Worm (Caenorhabditis elegans) whole organism, young adult: ENCODE measurements around the gene F56F10.2.

Experiments used
- B0035.1 ChIP-seq: sonication (generic microtip); optimal IDR thresholded peaks from 2 replicates; lab custom pipeline; 2016; ENCODE audit warnings: missing genetic modification characterization, mild to moderate bottlenecking, missing compliant biosample characterization, missing genotype, missing genetic modification reagents
- B0261.1 ChIP-seq: sonication (generic microtip); optimal IDR thresholded peaks from 2 replicates; lab custom pipeline; 2016; ENCODE audit warnings: mild to moderate bottlenecking, missing genetic modification characterization, moderate library complexity, missing compliant biosample characterization
- C06A6.2 ChIP-seq: fragments of 200-800 bp; sonication (Bioruptor generic); conservative IDR thresholded peaks from 2 replicates; pipeline ENCODE4 v1.3.6; 2022; ENCODE audit warnings: missing genetic modification characterization, missing compliant biosample characterization
- C17E4.6 ChIP-seq: fragments of 200-800 bp; sonication (Bioruptor generic); IDR thresholded peaks from 2 replicates; pipeline ENCODE4 v1.3.6; 2022; ENCODE audit warnings: missing genetic modification reagents, missing genetic modification characterization, missing compliant biosample characterization
- D2030.7 ChIP-seq: fragments of 200-800 bp; sonication (Bioruptor generic); IDR thresholded peaks from 2 replicates; pipeline ENCODE4 v1.3.6; 2022; ENCODE audit warnings: missing genetic modification reagents, missing genetic modification characterization, missing compliant biosample characterization
- F22D6.2 ChIP-seq: sonication (generic microtip); optimal IDR thresholded peaks from 2 replicates; lab custom pipeline; 2016; ENCODE audit warnings: mild to moderate bottlenecking, missing genetic modification characterization, missing compliant biosample characterization
- F37B4.10 ChIP-seq: fragments of 200-800 bp; sonication (Bioruptor generic); IDR thresholded peaks from 2 replicates; pipeline ENCODE4 v1.3.6; 2022; ENCODE audit warnings: missing genetic modification characterization, missing compliant biosample characterization
- F49E8.2 ChIP-seq: sonication (generic microtip); optimal IDR thresholded peaks from 3 replicates; lab custom pipeline; 2017; ENCODE audit warnings: missing genetic modification characterization, mild to moderate bottlenecking, missing compliant biosample characterization, antibody characterized with exemption, moderate library complexity; ENCODE audit not compliant: insufficient read depth
- F57C9.4 ChIP-seq: sonication (generic microtip); optimal IDR thresholded peaks from 2 replicates; lab custom pipeline; 2017; ENCODE audit warnings: mild to moderate bottlenecking, missing genetic modification characterization, missing compliant biosample characterization
- T07F8.4 ChIP-seq: sonication (generic microtip); optimal IDR thresholded peaks from 2 replicates; lab custom pipeline; 2016; ENCODE audit warnings: mild to moderate bottlenecking, missing genetic modification characterization, moderate library complexity, missing compliant biosample characterization
- Y95B8A.8 ChIP-seq: fragments of 200-800 bp; sonication (Bioruptor generic); IDR thresholded peaks from 2 replicates; pipeline ENCODE4 v1.3.6; 2022; ENCODE audit warnings: missing genetic modification reagents, missing genetic modification characterization, missing compliant biosample characterization
- ZK185.1 ChIP-seq: sonication (generic microtip); optimal IDR thresholded peaks from 2 replicates; lab custom pipeline; 2016; ENCODE audit warnings: mild to moderate bottlenecking, missing genetic modification characterization, missing compliant biosample characterization; ENCODE audit not compliant: poor library complexity, severe bottlenecking
- atf-7 ChIP-seq: sonication (generic microtip); optimal IDR thresholded peaks from 2 replicates; lab custom pipeline; 2017; ENCODE audit warnings: mild to moderate bottlenecking, missing genetic modification characterization, missing compliant biosample characterization
- cebp-1 ChIP-seq, 2 experiments: fragments of 200-800 bp in 1 of 2; sonication (Bioruptor generic) in 1 of 2; sonication (generic microtip) in 1 of 2; IDR thresholded peaks in 1 of 2; optimal IDR thresholded peaks in 1 of 2; 2 replicates each; pipeline versions ENCODE4 v1.3.6 to Lab custom; 2017 to 2022; ENCODE audit warnings: missing compliant biosample characterization in 2 of 2, missing genetic modification characterization in 2 of 2, mild to moderate bottlenecking in 1 of 2, missing genetic modification reagents in 1 of 2, moderate library complexity in 1 of 2
- cebp-2 ChIP-seq: fragments of 200-800 bp; sonication (Bioruptor generic); IDR thresholded peaks from 2 replicates; pipeline ENCODE4 v1.3.6; 2022; ENCODE audit warnings: missing genetic modification characterization, missing compliant biosample characterization
- die-1 ChIP-seq: sonication (generic microtip); optimal IDR thresholded peaks from 2 replicates; lab custom pipeline; 2016; ENCODE audit warnings: missing genotype, mild to moderate bottlenecking, missing genetic modification characterization, missing compliant biosample characterization
- egrh-3 ChIP-seq: fragments of 200-800 bp; sonication (Bioruptor generic); IDR thresholded peaks from 2 replicates; pipeline ENCODE4 v1.3.6; 2022; ENCODE audit warnings: missing genetic modification reagents, missing genetic modification characterization, missing compliant biosample characterization
- ekl-4 ChIP-seq: fragments of 200-800 bp; sonication (Bioruptor generic); IDR thresholded peaks from 2 replicates; pipeline ENCODE4 v1.3.6; 2022; ENCODE audit warnings: missing genetic modification reagents, missing genetic modification characterization, missing compliant biosample characterization
- him-1 ChIP-seq: sonication (generic microtip); optimal IDR thresholded peaks from 2 replicates; lab custom pipeline; 2016; ENCODE audit warnings: missing genotype, missing genetic modification reagents, missing genetic modification characterization, missing compliant biosample characterization
- hlh-26 ChIP-seq: fragments of 200-800 bp; sonication (Bioruptor generic); conservative IDR thresholded peaks from 2 replicates; pipeline ENCODE4 v1.3.6; 2022; ENCODE audit warnings: missing genetic modification reagents, missing genetic modification characterization, missing compliant biosample characterization
- hmg-20 ChIP-seq: fragments of 200-800 bp; sonication (Bioruptor generic); IDR thresholded peaks from 2 replicates; pipeline ENCODE4 v1.3.6; 2022; ENCODE audit warnings: missing genetic modification reagents, missing genetic modification characterization, missing compliant biosample characterization
- hsf-1 ChIP-seq: fragments of 200-800 bp; sonication (Bioruptor generic); IDR thresholded peaks from 2 replicates; pipeline ENCODE4 v1.3.6; 2022; ENCODE audit warnings: missing genetic modification reagents, missing genetic modification characterization, missing compliant biosample characterization
- let-526 ChIP-seq: fragments of 200-800 bp; sonication (Bioruptor generic); IDR thresholded peaks from 2 replicates; pipeline ENCODE4 v1.3.6; 2022; ENCODE audit warnings: missing genetic modification reagents, missing genetic modification characterization, missing compliant biosample characterization
- lin-26 ChIP-seq: fragments of 200-800 bp; sonication (Bioruptor generic); IDR thresholded peaks from 2 replicates; pipeline ENCODE4 v1.3.6; 2022; ENCODE audit warnings: missing genetic modification reagents, missing genetic modification characterization, missing compliant biosample characterization
- lin-40 ChIP-seq: sonication (generic microtip); optimal IDR thresholded peaks from 2 replicates; lab custom pipeline; 2016; ENCODE audit warnings: missing genetic modification characterization, mild to moderate bottlenecking, missing compliant biosample characterization, missing genotype, missing genetic modification reagents
- lsy-27 ChIP-seq: sonication (generic microtip); optimal IDR thresholded peaks from 2 replicates; lab custom pipeline; 2017; ENCODE audit warnings: missing genetic modification characterization, mild to moderate bottlenecking, missing compliant biosample characterization, antibody characterized with exemption, missing genotype, borderline replicate concordance; ENCODE audit not compliant: insufficient read depth
- madf-3 ChIP-seq: fragments of 200-800 bp; sonication (Bioruptor generic); IDR thresholded peaks from 2 replicates; pipeline ENCODE4 v1.3.6; 2022; ENCODE audit warnings: missing genetic modification reagents, missing genetic modification characterization, missing compliant biosample characterization
- mcd-1 ChIP-seq: fragments of 200-800 bp; sonication (Bioruptor generic); IDR thresholded peaks from 2 replicates; pipeline ENCODE4 v1.3.6; 2022; ENCODE audit warnings: missing genetic modification reagents, missing genetic modification characterization, missing compliant biosample characterization
- mel-28 ChIP-seq: sonication (generic microtip); optimal IDR thresholded peaks from 2 replicates; lab custom pipeline; 2016; ENCODE audit warnings: borderline replicate concordance, mild to moderate bottlenecking, missing genetic modification characterization, missing compliant biosample characterization
- nhr-27 ChIP-seq: fragments of 200-800 bp; sonication (Bioruptor generic); optimal IDR thresholded peaks from 2 replicates; lab custom pipeline; 2018; ENCODE audit warnings: mild to moderate bottlenecking, missing genetic modification characterization, moderate library complexity, missing compliant biosample characterization
- pbrm-1 ChIP-seq: fragments of 200-800 bp; sonication (Bioruptor generic); IDR thresholded peaks from 2 replicates; pipeline ENCODE4 v1.3.6; 2022; ENCODE audit warnings: missing genetic modification reagents, missing genetic modification characterization, missing compliant biosample characterization
- repo-1 ChIP-seq: sonication (generic microtip); optimal IDR thresholded peaks from 2 replicates; lab custom pipeline; 2017; ENCODE audit warnings: mild to moderate bottlenecking, missing genetic modification characterization, missing compliant biosample characterization
- snpc-1.1 ChIP-seq: sonication (generic microtip); optimal IDR thresholded peaks from 2 replicates; lab custom pipeline; 2017; ENCODE audit warnings: missing genetic modification characterization, mild to moderate bottlenecking, missing compliant biosample characterization, antibody characterized with exemption, moderate library complexity, missing genotype, missing genetic modification reagents; ENCODE audit not compliant: insufficient read depth
- snpc-1.3 ChIP-seq: sonication (generic microtip); optimal IDR thresholded peaks from 2 replicates; lab custom pipeline; 2017; ENCODE audit warnings: missing genetic modification characterization, mild to moderate bottlenecking, missing compliant biosample characterization, antibody characterized with exemption, moderate library complexity, missing genotype, missing genetic modification reagents; ENCODE audit not compliant: insufficient read depth
- somi-1 ChIP-seq: fragments of 200-800 bp; sonication (Bioruptor generic); optimal IDR thresholded peaks from 2 replicates; lab custom pipeline; 2018; ENCODE audit warnings: mild to moderate bottlenecking, missing genetic modification characterization, missing compliant biosample characterization
- tbx-9 ChIP-seq: sonication (generic microtip); optimal IDR thresholded peaks from 2 replicates; lab custom pipeline; 2016; ENCODE audit warnings: borderline replicate concordance, missing genetic modification characterization, inconsistent platforms, missing compliant biosample characterization
- ztf-26 ChIP-seq: sonication (generic microtip); optimal IDR thresholded peaks from 2 replicates; lab custom pipeline; 2017; ENCODE audit warnings: missing genetic modification characterization, missing compliant biosample characterization
- ztf-28 ChIP-seq: fragments of 200-800 bp; sonication (Bioruptor generic); IDR thresholded peaks from 2 replicates; pipeline ENCODE4 v1.3.6; 2022; ENCODE audit warnings: missing genetic modification reagents, missing genetic modification characterization, missing compliant biosample characterization

F56F10.2 gene

DNA sequence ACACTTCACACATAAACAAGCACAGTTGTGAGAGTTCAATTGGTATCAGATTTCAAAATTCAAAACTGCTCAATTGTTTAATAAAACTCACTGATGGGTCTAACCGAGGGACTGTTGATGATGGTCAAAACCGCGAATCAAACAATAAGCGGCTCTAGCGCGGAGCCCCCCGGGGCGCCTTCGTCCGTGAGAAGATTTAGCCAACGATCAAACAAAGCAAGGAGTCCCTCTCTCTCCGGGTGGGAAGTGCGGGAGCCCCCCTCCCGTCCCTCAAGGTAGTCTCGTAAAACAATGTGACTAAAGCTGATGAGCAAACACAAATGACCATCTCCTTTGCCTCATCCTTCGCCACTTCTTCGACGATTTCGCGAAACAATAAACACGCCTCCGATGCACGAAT lies 1.8 kb upstream of the F56F10.2 start:
- no peak for TF ChIP-seq F22D6.2 (tag; lab: Kevin White, UChicago)
- TF ChIP-seq F37B4.10 (GFP tag; lab: Robert Waterston, UW): no peak
- TF ChIP-seq madf-3 (GFP tag; lab: Robert Waterston, UW): 0 out of 2 replicates have a peak, but pooled peaks have one; percentile 32
- TF ChIP-seq hsf-1 (GFP tag; lab: Robert Waterston, UW): 0 out of 2 replicates have a peak, but pooled peaks have one; percentile 30
- no peak for TF ChIP-seq hmg-20 (GFP tag; lab: Robert Waterston, UW)
- no peak for TF ChIP-seq lsy-27 (tag; lab: Kevin White, UChicago)

DNA sequence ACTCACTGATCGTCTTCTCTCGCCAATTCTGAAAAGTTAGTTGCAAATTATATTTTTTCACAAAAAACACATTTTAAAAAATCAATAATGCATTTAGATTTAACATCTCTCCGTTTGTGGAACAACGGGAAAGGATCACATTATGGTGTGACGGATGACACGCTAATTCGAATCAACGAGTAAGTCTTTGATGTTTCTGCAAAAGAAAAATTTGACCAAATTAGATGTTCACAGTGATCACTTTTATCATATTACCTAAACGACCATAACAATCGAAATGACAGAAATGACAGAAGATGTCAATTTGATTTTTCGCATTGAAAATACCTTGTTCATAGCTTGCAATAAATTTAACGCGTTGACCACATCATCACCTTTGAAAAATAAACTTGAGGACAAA lies 2.0 kb downstream of the F56F10.2 start:
- TF ChIP-seq snpc-1.1 (tag; lab: Kevin White, UChicago) (no peak), lsy-27 (tag; lab: Kevin White, UChicago) (no peak), atf-7 (tag; lab: Kevin White, UChicago) (no peak)

DNA sequence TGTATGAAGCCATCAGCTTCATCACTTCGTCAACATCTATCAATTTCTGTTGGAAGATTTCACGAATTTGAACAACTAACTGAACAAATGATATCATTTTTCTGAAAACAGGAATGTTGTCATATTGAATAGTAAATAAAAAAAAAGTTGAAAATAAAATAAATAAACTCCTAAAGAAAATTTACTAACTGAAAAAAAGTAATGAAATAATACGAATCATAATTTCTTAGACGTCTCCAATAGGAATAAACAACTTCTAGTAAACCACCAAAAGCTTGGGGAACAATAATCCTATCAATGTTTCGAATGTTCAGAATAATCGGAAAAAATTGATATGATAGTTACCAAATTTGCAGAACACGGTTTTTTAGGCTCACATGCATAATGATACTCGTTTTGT lies 4.1 kb downstream of the F56F10.2 start, which contains the start of gene cdo-1:
TSS of gene cdo-1 (minus strand) at position 101 of the 400 bp plus-strand sequence.
- TF ChIP-seq egrh-3 (GFP tag; lab: Robert Waterston, UW) (no peak), ztf-28 (GFP tag; lab: Robert Waterston, UW) (no peak), him-1 (tag; lab: Kevin White, UChicago) (no peak), nhr-27 (no peak), let-526 (no peak), B0035.1 (tag; lab: Kevin White, UChicago) (no peak), D2030.7 (GFP tag; lab: Robert Waterston, UW) (no peak), Y95B8A.8 (no peak), C17E4.6 (GFP tag; lab: Robert Waterston, UW) (no peak), ZK185.1 (tag; lab: Kevin White, UChicago) (no peak), cebp-2 (GFP tag; lab: Robert Waterston, UW) (no peak), F57C9.4 (tag; lab: Kevin White, UChicago) (no peak), repo-1 (tag; lab: Kevin White, UChicago) (no peak), F49E8.2 (tag; lab: Kevin White, UChicago) (no peak), mel-28 (tag; lab: Kevin White, UChicago) (no peak)

DNA sequence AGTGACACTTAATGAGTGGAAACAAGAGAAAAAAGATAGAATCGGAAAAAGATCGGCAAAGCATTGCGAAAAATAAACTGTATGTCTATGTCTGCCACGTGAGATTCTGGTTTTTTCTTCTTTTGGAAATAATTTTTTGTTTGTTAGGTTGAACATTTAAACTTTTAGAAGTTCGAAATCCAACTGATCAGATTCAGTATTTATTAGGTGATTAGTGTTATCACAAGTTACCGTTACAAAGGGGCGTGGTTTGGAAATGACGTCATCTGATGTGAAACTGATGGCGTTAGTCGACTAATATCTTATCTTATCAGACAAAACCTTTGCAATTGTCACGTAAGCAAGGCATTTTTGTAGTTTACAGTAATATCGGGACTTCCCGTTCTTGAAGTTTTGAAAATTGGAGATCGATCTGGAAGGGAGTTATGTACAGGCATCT lies 4.9 kb downstream of the F56F10.2 start:
- TF ChIP-seq atf-7 (tag; lab: Kevin White, UChicago): peak; percentile 90
- TF ChIP-seq T07F8.4: no peak
- no peak for TF ChIP-seq hlh-26 (GFP tag; lab: Robert Waterston, UW)
- TF ChIP-seq cebp-2 (GFP tag; lab: Robert Waterston, UW): no peak
- TF ChIP-seq B0261.1 (tag; lab: Kevin White, UChicago): no peak
- TF ChIP-seq somi-1: peak; percentile 53
- no peak for TF ChIP-seq cebp-1 (GFP tag; IDR thresholded peaks at IDR 0.05; lab: Robert Waterston, UW)
- no peak for TF ChIP-seq cebp-1 (tag; optimal IDR thresholded peaks at IDR 0.05; lab: Kevin White, UChicago)
- TF ChIP-seq ztf-26: peak; percentile 84
- no peak for TF ChIP-seq him-1 (tag; lab: Kevin White, UChicago)
- TF ChIP-seq F22D6.2 (tag; lab: Kevin White, UChicago): no peak
- TF ChIP-seq lin-40 (tag; lab: Kevin White, UChicago): peak; percentile 80
- peak; percentile 31 for TF ChIP-seq die-1
- TF ChIP-seq lin-26 (GFP tag; lab: Robert Waterston, UW): peak; percentile 72; the same call in 1 of the 2 replicates
- no peak for TF ChIP-seq pbrm-1 (GFP tag; lab: Robert Waterston, UW)
- TF ChIP-seq snpc-1.3 (tag; lab: Kevin White, UChicago): no peak
- no peak for TF ChIP-seq mcd-1 (GFP tag; lab: Robert Waterston, UW)
- no peak for TF ChIP-seq ekl-4 (GFP tag; lab: Robert Waterston, UW)
- TF ChIP-seq C06A6.2 (GFP tag; lab: Robert Waterston, UW): 0 out of 2 replicates have a peak, but pooled peaks have one; percentile 40
- no peak for TF ChIP-seq tbx-9 (tag; lab: Kevin White, UChicago)
- TF ChIP-seq, all 124 proteins: peak for 7
